Fruit fly (Drosophila melanogaster): ENCODE data around the gene RecQ5.
A peak's percentile ranks its signal among the peaks of the same experiment; 100 is the strongest.

Gene RecQ5

dm6 chr3L:14590964-14591363 lies 40.9 kb downstream of the RecQ5 start:
- TF ChIP-seq Nf-YC (tag; optimal IDR thresholded peaks at IDR 0.05), result peak; percentile 77
- peak; percentile 19 for TF ChIP-seq CG18599 (GFP tag; optimal IDR thresholded peaks at IDR 0.05)
- TF ChIP-seq CG6813 (GFP tag; optimal IDR thresholded peaks at IDR 0.05), result no peak
- no peak for TF ChIP-seq CG5953 (GFP tag; IDR thresholded peaks at IDR 0.05)
- peak; percentile 93 for TF ChIP-seq abd-A (tag; optimal IDR thresholded peaks at IDR 0.05)
- TF ChIP-seq Dll (GFP tag; IDR thresholded peaks at IDR 0.05; ENCODE audit: partially characterized antibody), result no peak
- TF ChIP-seq z (GFP tag; IDR thresholded peaks at IDR 0.05), result 0 out of 3 replicates have a peak, but pooled peaks have one; percentile 31
- no peak for TF ChIP-seq pum (GFP tag; optimal IDR thresholded peaks at IDR 0.05)
- peak; percentile 71 for TF ChIP-seq Nf-YB (GFP tag; optimal IDR thresholded peaks at IDR 0.05)
- TF ChIP-seq crol (GFP tag; IDR thresholded peaks at IDR 0.05), result peak; percentile 52; the same call in 1 of the 2 replicates
- TF ChIP-seq Hey (tag; optimal IDR thresholded peaks at IDR 0.05), result peak; percentile 76
- TF ChIP-seq hth (optimal IDR thresholded peaks at IDR 0.05), result no peak
- no peak for TF ChIP-seq NC2α (GFP tag; optimal IDR thresholded peaks at IDR 0.05)
- TF ChIP-seq Ets65A (GFP tag), result peak; percentile 61
- TF ChIP-seq otp (GFP tag; IDR thresholded peaks at IDR 0.05), result 0 out of 3 replicates have a peak, but pooled peaks have one; percentile 6
- TF ChIP-seq seq (GFP tag; IDR thresholded peaks at IDR 0.05), result 0 out of 2 replicates have a peak, but pooled peaks have one; percentile 37
- TF ChIP-seq nerfin-1 (tag; optimal IDR thresholded peaks at IDR 0.05), result peak; percentile 49
- no peak for TF ChIP-seq CG4730 (GFP tag; IDR thresholded peaks at IDR 0.05)
- no peak for TF ChIP-seq luna (GFP tag; optimal IDR thresholded peaks at IDR 0.05)
- TF ChIP-seq run (tag; optimal IDR thresholded peaks at IDR 0.05), result peak; percentile 10

dm6 chr3L:14583803-14584202 lies 48.1 kb downstream of the RecQ5 start:
- TF ChIP-seq ase (GFP tag; IDR thresholded peaks at IDR 0.05) (no peak), sr (GFP tag; IDR thresholded peaks at IDR 0.05) (no peak), CG15479 (GFP tag; optimal IDR thresholded peaks at IDR 0.05) (peak; percentile 67), Ets65A (GFP tag) (peak; percentile 74), Opbp (GFP tag; IDR thresholded peaks at IDR 0.05; ENCODE audit: partially characterized antibody) (0 out of 3 replicates have a peak, but pooled peaks have one; percentile 10), CG4404 (GFP tag; IDR thresholded peaks at IDR 0.05) (no peak), PHDP (tag; optimal IDR thresholded peaks at IDR 0.05) (no peak), CG7357 (GFP tag; IDR thresholded peaks at IDR 0.05) (no peak), kah (GFP tag; optimal IDR thresholded peaks at IDR 0.05) (no peak)

dm6 chr3L:14582736-14583135 lies 49.1 kb downstream of the RecQ5 start:
- peak; percentile 85 for TF ChIP-seq Ets65A (GFP tag)
- peak in 1 of 2 experiments; percentile 96 for TF ChIP-seq tll (GFP tag; optimal IDR thresholded peaks at IDR 0.05)
- no peak for TF ChIP-seq ac (GFP tag; optimal IDR thresholded peaks at IDR 0.05)

dm6 chr3L:14580294-14580693 lies 51.6 kb downstream of the RecQ5 start:
- TF ChIP-seq CG2678 (tag; optimal IDR thresholded peaks at IDR 0.05) (no peak), abd-A (tag; optimal IDR thresholded peaks at IDR 0.05) (peak; percentile 91), dpn (GFP tag; optimal IDR thresholded peaks at IDR 0.05) (no peak), CG9932 (GFP tag; IDR thresholded peaks at IDR 0.05) (no peak), ac (GFP tag; optimal IDR thresholded peaks at IDR 0.05) (no peak), Rx (GFP tag; IDR thresholded peaks at IDR 0.05) (no peak), Neu2 (GFP tag; optimal IDR thresholded peaks at IDR 0.05; ENCODE audit: borderline replicate concordance) (no peak), HmgD (GFP tag; optimal IDR thresholded peaks at IDR 0.05) (no peak), dmrt99B (tag; optimal IDR thresholded peaks at IDR 0.05) (no peak), CG15269 (tag; optimal IDR thresholded peaks at IDR 0.05) (no peak), CG1832 (GFP tag; optimal IDR thresholded peaks at IDR 0.05) (peak; percentile 63), Nf-YB (GFP tag; optimal IDR thresholded peaks at IDR 0.05) (peak; percentile 65), ab (GFP tag; optimal IDR thresholded peaks at IDR 0.05) (no peak), Ptx1 (GFP tag; IDR thresholded peaks at IDR 0.05) (no peak), Antp (GFP tag; optimal IDR thresholded peaks at IDR 0.05) (no peak), caup (GFP tag; optimal IDR thresholded peaks at IDR 0.05; ENCODE audit: severe bottlenecking) (no peak), prd (optimal IDR thresholded peaks at IDR 0.05) (no peak), prd (GFP tag; IDR thresholded peaks at IDR 0.05) (no peak), Doc3 (GFP tag; IDR thresholded peaks at IDR 0.05; ENCODE audit: partially characterized antibody) (no peak), D19A (tag; optimal IDR thresholded peaks at IDR 0.05) (no peak)
